Fruit fly (Drosophila melanogaster) whole organism, embryonic: ENCODE results near the gene Nost.

Experiments
- Atf-2 ChIP-seq: fragments of 200-800 bp; sonication (Bioruptor generic); optimal IDR thresholded peaks from 2 replicates; lab custom pipeline; 2016; ENCODE audit warnings: missing biosample characterization, missing genetic modification characterization
- BEAF-32 ChIP-seq: fragments of 200-800 bp; sonication (Bioruptor generic); optimal IDR thresholded peaks from 3 replicates; lab custom pipeline; 2017; ENCODE audit warnings: missing biosample characterization, missing genetic modification characterization, mild to moderate bottlenecking, moderate library complexity, missing genetic modification reagents
- CG11504 ChIP-seq: fragments of 200-800 bp; sonication (Bioruptor generic); optimal IDR thresholded peaks from 3 replicates; lab custom pipeline; 2019; ENCODE audit warnings: missing biosample characterization, mild to moderate bottlenecking, missing genetic modification characterization, moderate library complexity
- CG13624 ChIP-seq: fragments of 200-800 bp; sonication (Bioruptor generic); optimal IDR thresholded peaks from 2 replicates; lab custom pipeline; 2016; ENCODE audit warnings: missing biosample characterization, missing genetic modification characterization
- CG13775 ChIP-seq: fragments of 200-800 bp; sonication (Bioruptor generic); optimal IDR thresholded peaks from 3 replicates; lab custom pipeline; 2017; ENCODE audit warnings: missing biosample characterization, mild to moderate bottlenecking, missing genetic modification characterization
- CG14050 ChIP-seq: fragments of 200-800 bp; sonication (Bioruptor generic); IDR thresholded peaks from 3 replicates; pipeline ENCODE4 v1.3.6; 2022; ENCODE audit warnings: missing biosample characterization, missing genetic modification characterization
- CG14710 ChIP-seq: fragments of 200-800 bp; sonication (Bioruptor generic); optimal IDR thresholded peaks from 3 replicates; lab custom pipeline; 2019; ENCODE audit warnings: missing biosample characterization, mild to moderate bottlenecking, missing genetic modification characterization, moderate library complexity
- CG15269 ChIP-seq: fragments of 200-800 bp; sonication (Bioruptor generic); optimal IDR thresholded peaks from 2 replicates; lab custom pipeline; 2018; ENCODE audit warnings: missing biosample characterization, mild to moderate bottlenecking, missing genetic modification characterization, moderate library complexity
- CG1647 ChIP-seq: fragments of 200-800 bp; sonication (Bioruptor generic); optimal IDR thresholded peaks from 3 replicates; lab custom pipeline; 2016; ENCODE audit warnings: missing biosample characterization, missing genetic modification characterization
- CG16863 ChIP-seq: fragments of 200-800 bp; sonication (Bioruptor generic); optimal IDR thresholded peaks from 3 replicates; lab custom pipeline; 2016; ENCODE audit warnings: missing biosample characterization, missing genetic modification characterization
- CG18619 ChIP-seq: fragments of 200-800 bp; sonication (Bioruptor generic); optimal IDR thresholded peaks from 3 replicates; lab custom pipeline; 2017; ENCODE audit warnings: missing biosample characterization, mild to moderate bottlenecking, missing genetic modification characterization
- CG31441 ChIP-seq: fragments of 200-800 bp; sonication (Bioruptor generic); IDR thresholded peaks from 2 replicates; pipeline ENCODE4 v1.3.6; 2022; ENCODE audit warnings: missing biosample characterization, missing genetic modification characterization
- CG32532 ChIP-seq: fragments of 200-800 bp; sonication (Bioruptor generic); IDR thresholded peaks from 2 replicates; pipeline ENCODE4 v1.3.6; 2022; ENCODE audit warnings: missing biosample characterization, missing genetic modification characterization
- CG32772 ChIP-seq: fragments of 200-800 bp; sonication (Bioruptor generic); IDR thresholded peaks from 2 replicates; pipeline ENCODE4 v1.3.6; 2022; ENCODE audit warnings: missing biosample characterization, missing genetic modification characterization
- CG4707 ChIP-seq: fragments of 200-800 bp; sonication (Bioruptor generic); optimal IDR thresholded peaks from 2 replicates; lab custom pipeline; 2018; ENCODE audit warnings: missing biosample characterization, mild to moderate bottlenecking, missing genetic modification characterization, moderate library complexity
- CG4820 ChIP-seq: fragments of 200-800 bp; sonication (Bioruptor generic); optimal IDR thresholded peaks from 3 replicates; lab custom pipeline; 2016; ENCODE audit warnings: missing biosample characterization, missing genetic modification characterization
- CG7556 ChIP-seq: fragments of 200-800 bp; sonication (Bioruptor generic); optimal IDR thresholded peaks from 2 replicates; lab custom pipeline; 2017; ENCODE audit warnings: missing biosample characterization, mild to moderate bottlenecking, missing genetic modification characterization
- CG9727 ChIP-seq: fragments of 200-800 bp; sonication (Bioruptor generic); optimal IDR thresholded peaks from 3 replicates; lab custom pipeline; 2017; ENCODE audit warnings: missing biosample characterization, mild to moderate bottlenecking, missing genetic modification characterization
- Camta ChIP-seq: fragments of 200-800 bp; sonication (Bioruptor generic); optimal IDR thresholded peaks from 2 replicates; lab custom pipeline; 2016; ENCODE audit warnings: missing biosample characterization, missing genetic modification characterization
- D ChIP-seq, 2 experiments: fragments of 200-800 bp in 1 of 2; fragments of >200 bp in 1 of 2; sonication (Bioruptor generic) in 1 of 2; optimal IDR thresholded peaks; 2 replicates in 1 of 2; 3 replicates in 1 of 2; lab custom pipeline; 2017; ENCODE audit warnings: mild to moderate bottlenecking in 1 of 2, missing biosample characterization in 1 of 2, missing genetic modification characterization in 1 of 2, missing genetic modification reagents in 1 of 2
- Dip3 ChIP-seq: fragments of 200-800 bp; sonication (Bioruptor generic); optimal IDR thresholded peaks from 3 replicates; lab custom pipeline; 2016; ENCODE audit warnings: missing biosample characterization, missing genetic modification characterization
- Dll ChIP-seq: fragments of 200-800 bp; sonication (Bioruptor generic); IDR thresholded peaks from 4 replicates; pipeline ENCODE4 v1.3.6; 2022; ENCODE audit warnings: missing biosample characterization, missing genetic modification characterization; ENCODE audit not compliant: partially characterized antibody
- E2f2 ChIP-seq: fragments of 200-800 bp; sonication (Bioruptor generic); IDR thresholded peaks from 2 replicates; pipeline ENCODE4 v1.3.6; 2022; ENCODE audit warnings: missing biosample characterization, missing genetic modification characterization
- Elba2 ChIP-seq: fragments of 200-800 bp; sonication (Bioruptor generic); optimal IDR thresholded peaks from 3 replicates; lab custom pipeline; 2016; ENCODE audit warnings: missing biosample characterization, missing genetic modification characterization
- Max ChIP-seq: fragments of 200-800 bp; sonication (Bioruptor generic); optimal IDR thresholded peaks from 2 replicates; lab custom pipeline; 2016; ENCODE audit warnings: missing biosample characterization, mild to moderate bottlenecking, missing genetic modification characterization
- Mes4 ChIP-seq: fragments of 200-800 bp; sonication (Bioruptor generic); optimal IDR thresholded peaks from 2 replicates; lab custom pipeline; 2016; ENCODE audit warnings: missing biosample characterization, missing genetic modification characterization
- NC2α ChIP-seq: fragments of 200-800 bp; sonication (Bioruptor generic); optimal IDR thresholded peaks from 2 replicates; lab custom pipeline; 2016; ENCODE audit warnings: missing biosample characterization, missing genetic modification characterization
- Neu2 ChIP-seq: fragments of 200-800 bp; sonication (Bioruptor generic); optimal IDR thresholded peaks from 3 replicates; lab custom pipeline; 2016; ENCODE audit warnings: missing biosample characterization, missing genetic modification characterization, borderline replicate concordance
- Six4 ChIP-seq: fragments of 200-800 bp; sonication (Bioruptor generic); optimal IDR thresholded peaks from 2 replicates; lab custom pipeline; 2016; ENCODE audit warnings: missing biosample characterization, missing genetic modification characterization
- Sry-β ChIP-seq: fragments of 200-800 bp; sonication (Bioruptor generic); optimal IDR thresholded peaks from 2 replicates; lab custom pipeline; 2018; ENCODE audit warnings: missing biosample characterization, mild to moderate bottlenecking, missing genetic modification characterization, moderate library complexity
- ac ChIP-seq: fragments of 200-800 bp; sonication (Bioruptor generic); optimal IDR thresholded peaks from 3 replicates; lab custom pipeline; 2017; ENCODE audit warnings: missing biosample characterization, mild to moderate bottlenecking, missing genetic modification characterization
- ap ChIP-seq: fragments of 200-800 bp; sonication (Bioruptor generic); IDR thresholded peaks from 2 replicates; pipeline ENCODE4 v1.3.6; 2022; ENCODE audit warnings: missing biosample characterization, missing genetic modification characterization
- bsh ChIP-seq, 2 experiments: fragments of 200-800 bp; sonication (Bioruptor generic); optimal IDR thresholded peaks; 2 replicates each; lab custom pipeline; 2017 to 2018; ENCODE audit warnings: mild to moderate bottlenecking in 2 of 2, missing biosample characterization in 2 of 2, missing genetic modification characterization in 2 of 2, moderate library complexity in 1 of 2
- chif ChIP-seq, 2 experiments: fragments of 200-800 bp; sonication (Bioruptor generic); optimal IDR thresholded peaks; 3 replicates each; lab custom pipeline; 2016; ENCODE audit warnings: missing biosample characterization in 2 of 2, missing genetic modification characterization in 2 of 2
- ci ChIP-seq: fragments of 200-800 bp; sonication (Bioruptor generic); IDR thresholded peaks from 3 replicates; pipeline ENCODE4 v1.3.6; 2022; ENCODE audit warnings: missing biosample characterization, missing genetic modification characterization
- croc ChIP-seq: fragments of 200-800 bp; sonication (Bioruptor generic); conservative IDR thresholded peaks from 3 replicates; pipeline ENCODE4 v1.3.6; 2022; ENCODE audit warnings: missing biosample characterization, missing genetic modification characterization
- crol ChIP-seq: fragments of 200-800 bp; sonication (Bioruptor generic); IDR thresholded peaks from 2 replicates; pipeline ENCODE4 v1.3.6; 2022; ENCODE audit warnings: missing biosample characterization, missing genetic modification characterization
- cwo ChIP-seq: fragments of 200-800 bp; sonication (Bioruptor generic); optimal IDR thresholded peaks from 3 replicates; lab custom pipeline; 2017; ENCODE audit warnings: missing biosample characterization, missing genetic modification characterization, mild to moderate bottlenecking, moderate library complexity, missing genetic modification reagents
- gcm2 ChIP-seq: fragments of 200-800 bp; sonication (Bioruptor generic); optimal IDR thresholded peaks from 2 replicates; lab custom pipeline; 2016; ENCODE audit warnings: missing biosample characterization, missing genetic modification characterization
- gsb-n ChIP-seq: fragments of 200-800 bp; sonication (Bioruptor generic); optimal IDR thresholded peaks from 3 replicates; lab custom pipeline; 2018; ENCODE audit warnings: missing biosample characterization, mild to moderate bottlenecking, missing genetic modification characterization
- lmd ChIP-seq: fragments of 200-800 bp; sonication (Bioruptor generic); IDR thresholded peaks from 2 replicates; pipeline ENCODE4 v1.3.6; 2022; ENCODE audit warnings: missing biosample characterization, missing genetic modification characterization
- pb ChIP-seq: fragments of 200-800 bp; sonication (Bioruptor generic); optimal IDR thresholded peaks from 3 replicates; lab custom pipeline; 2016; ENCODE audit warnings: missing biosample characterization, missing genetic modification characterization
- pita ChIP-seq: fragments of 200-800 bp; sonication (Bioruptor generic); optimal IDR thresholded peaks from 2 replicates; lab custom pipeline; 2017; ENCODE audit warnings: missing biosample characterization, mild to moderate bottlenecking, missing genetic modification characterization
- row ChIP-seq: fragments of 200-800 bp; sonication (Bioruptor generic); IDR thresholded peaks from 3 replicates; pipeline ENCODE4 v1.3.6; 2022; ENCODE audit warnings: missing biosample characterization, missing genetic modification characterization
- ssp ChIP-seq: fragments of 200-800 bp; sonication (Bioruptor generic); IDR thresholded peaks from 2 replicates; pipeline ENCODE4 v1.3.6; 2022; ENCODE audit warnings: missing biosample characterization, missing genetic modification characterization
- tap ChIP-seq: fragments of 200-800 bp; optimal IDR thresholded peaks from 3 replicates; lab custom pipeline; 2019; ENCODE audit warnings: missing biosample characterization, mild to moderate bottlenecking, missing genetic modification characterization, moderate library complexity
- tio ChIP-seq: fragments of 200-800 bp; sonication (Bioruptor generic); optimal IDR thresholded peaks from 2 replicates; lab custom pipeline; 2017; ENCODE audit warnings: missing biosample characterization, missing genetic modification characterization, inconsistent platforms
- ttk ChIP-seq: fragments of 200-800 bp; sonication (Bioruptor generic); IDR thresholded peaks from 2 replicates; pipeline ENCODE4 v2.1.2; 2022; ENCODE audit warnings: missing biosample characterization, missing genetic modification characterization
- zfh1 ChIP-seq: fragments of 200-800 bp; sonication (Bioruptor generic); IDR thresholded peaks from 3 replicates; pipeline ENCODE4 v1.3.6; 2022; ENCODE audit warnings: missing biosample characterization, missing genetic modification characterization

Gene Nost

dm6 chrX:9041789-9042456 is 11.9 kb downstream of the Nost start (continued):
- peak; percentile 72 for TF ChIP-seq CG7556 (GFP tag; lab: Kevin White, UChicago)
- no peak for TF ChIP-seq ap (GFP tag; lab: Robert Waterston, UW)
- no peak for TF ChIP-seq ac
- TF ChIP-seq CG14710 (tag; lab: Kevin White, UChicago) = peak; percentile 57
- TF ChIP-seq Dll = no peak
- 0 out of 3 replicates have a peak, but pooled peaks have one; percentile 50 for TF ChIP-seq zfh1 (GFP tag; lab: Robert Waterston, UW)
- TF ChIP-seq crol = no peak
- TF ChIP-seq CG13775 (GFP tag; lab: Kevin White, UChicago) = peak; percentile 60
- TF ChIP-seq Six4 (GFP tag; lab: Kevin White, UChicago) = peak; percentile 24
- TF ChIP-seq bsh (GFP tag; optimal IDR thresholded peaks at IDR 0.05; lab: Kevin White, UChicago) = peak in 1 of 2 experiments; percentile 53
- peak; percentile 54; the same call in 1 of the 2 replicates for TF ChIP-seq ttk (GFP tag; lab: Robert Waterston, UW)
- no peak for TF ChIP-seq Dip3 (GFP tag; lab: Kevin White, UChicago)
- TF ChIP-seq Camta (GFP tag; lab: Kevin White, UChicago) = peak; percentile 46
- no peak for TF ChIP-seq BEAF-32 (GFP tag; lab: Kevin White, UChicago)
- TF ChIP-seq CG32772 (GFP tag; lab: Robert Waterston, UW) = 0 out of 2 replicates have a peak, but pooled peaks have one; percentile 14
- peak; percentile 21 to 57 for TF ChIP-seq chif (GFP tag; optimal IDR thresholded peaks at IDR 0.05; lab: Kevin White, UChicago)
- TF ChIP-seq CG16863 = peak; percentile 33
- TF ChIP-seq gsb-n (tag; lab: Kevin White, UChicago) = peak; percentile 46
- peak; percentile 47 for TF ChIP-seq CG15269 (tag; lab: Kevin White, UChicago)
- TF ChIP-seq Atf-2 (GFP tag; lab: Kevin White, UChicago) = peak; percentile 50
- peak; percentile 48; the same call in 1 of the 2 replicates for TF ChIP-seq CG31441 (GFP tag; lab: Robert Waterston, UW)
- TF ChIP-seq Mes4 (GFP tag; lab: Kevin White, UChicago) = peak; percentile 39
- peak; percentile 72 for TF ChIP-seq CG9727 (GFP tag; lab: Kevin White, UChicago)
- peak; percentile 15; the same call in 1 of the 2 replicates for TF ChIP-seq E2f2 (GFP tag; lab: Robert Waterston, UW)
- no peak for TF ChIP-seq CG1647 (GFP tag; lab: Kevin White, UChicago)
- TF ChIP-seq Sry-β (GFP tag; lab: Kevin White, UChicago) = no peak
- peak; percentile 26 for TF ChIP-seq cwo
- TF ChIP-seq Elba2 (GFP tag; lab: Kevin White, UChicago) = no peak
- no peak for TF ChIP-seq gcm2 (GFP tag; lab: Kevin White, UChicago)
- TF ChIP-seq Neu2 = no peak
- peak; percentile 19 for TF ChIP-seq CG4707
- peak; percentile 50 for TF ChIP-seq CG4820 (GFP tag; lab: Kevin White, UChicago)
- TF ChIP-seq ssp (GFP tag; lab: Robert Waterston, UW) = no peak; the same call in 1 of the 2 replicates
- TF ChIP-seq row (GFP tag; lab: Robert Waterston, UW) = peak; percentile 69
- peak; percentile 16 for TF ChIP-seq NC2α (GFP tag; lab: Kevin White, UChicago)
- TF ChIP-seq CG11504 = peak; percentile 75
- peak; percentile 62; the same call in 1 of the 3 replicates for TF ChIP-seq croc (GFP tag; lab: Robert Waterston, UW)
- no peak for TF ChIP-seq CG32532 (GFP tag; lab: Robert Waterston, UW)
- TF ChIP-seq tio (GFP tag; lab: Kevin White, UChicago) = peak; percentile 72
- peak; percentile 18 for TF ChIP-seq pb (GFP tag; lab: Kevin White, UChicago)
- peak; percentile 30 for TF ChIP-seq Max (GFP tag; lab: Kevin White, UChicago)
- no peak for TF ChIP-seq pita
- no peak for TF ChIP-seq CG14050
- TF ChIP-seq ci (GFP tag; lab: Robert Waterston, UW) = peak; percentile 5; the same call in 1 of the 3 replicates
- TF ChIP-seq CG18619 = peak; percentile 37
- TF ChIP-seq tap (tag; lab: Kevin White, UChicago) = no peak
- TF ChIP-seq CG13624 (GFP tag; lab: Kevin White, UChicago) = peak; percentile 33
- TF ChIP-seq D (optimal IDR thresholded peaks at IDR 0.05; lab: Kevin White, UChicago) = no peak
- TF ChIP-seq D (GFP tag; optimal IDR thresholded peaks at IDR 0.05; lab: Kevin White, UChicago) = peak; percentile 58
- peak; percentile 41 for TF ChIP-seq lmd (GFP tag; lab: Robert Waterston, UW)
